Fruit fly (Drosophila melanogaster) whole organism, embryonic: Measurements from ENCODE around the gene CG17377.

Experiments
- B-H2 ChIP-seq: fragments of 200-800 bp; sonication (Bioruptor generic); optimal IDR thresholded peaks from 2 replicates; lab custom pipeline; 2018; ENCODE audit warnings: missing biosample characterization, mild to moderate bottlenecking, missing genetic modification characterization
- BEAF-32 ChIP-seq: fragments of 200-800 bp; sonication (Bioruptor generic); optimal IDR thresholded peaks from 3 replicates; lab custom pipeline; 2017; ENCODE audit warnings: missing biosample characterization, missing genetic modification characterization, mild to moderate bottlenecking, moderate library complexity, missing genetic modification reagents
- Bgb ChIP-seq: fragments of 200-800 bp; sonication (Bioruptor generic); IDR thresholded peaks from 2 replicates; pipeline ENCODE4 v1.3.6; 2022; ENCODE audit warnings: missing biosample characterization, missing genetic modification characterization; ENCODE audit not compliant: partially characterized antibody
- CG10462 ChIP-seq: fragments of 200-800 bp; sonication (Bioruptor generic); optimal IDR thresholded peaks from 2 replicates; lab custom pipeline; 2016; ENCODE audit warnings: missing biosample characterization, missing genetic modification characterization
- CG10654 ChIP-seq: fragments of 200-800 bp; sonication (Bioruptor generic); optimal IDR thresholded peaks from 2 replicates; lab custom pipeline; 2016; ENCODE audit warnings: missing biosample characterization, missing genetic modification characterization
- CG10959 ChIP-seq: fragments of 200-800 bp; sonication (Bioruptor generic); IDR thresholded peaks from 2 replicates; pipeline ENCODE4 v1.3.6; 2022; ENCODE audit warnings: missing biosample characterization, missing genetic modification characterization
- CG10979 ChIP-seq: fragments of 200-800 bp; sonication (Bioruptor generic); optimal IDR thresholded peaks from 2 replicates; lab custom pipeline; 2018; ENCODE audit warnings: missing biosample characterization, mild to moderate bottlenecking, missing genetic modification characterization, moderate library complexity
- CG18011 ChIP-seq: fragments of 200-800 bp; sonication (Bioruptor generic); optimal IDR thresholded peaks from 2 replicates; lab custom pipeline; 2017; ENCODE audit warnings: missing biosample characterization, missing genetic modification characterization, mild to moderate bottlenecking, moderate library complexity, missing genotype
- CG18599 ChIP-seq: fragments of 200-800 bp; sonication (Bioruptor generic); optimal IDR thresholded peaks from 3 replicates; lab custom pipeline; 2017; ENCODE audit warnings: missing biosample characterization, missing genetic modification characterization, mild to moderate bottlenecking, moderate library complexity, missing genetic modification reagents
- CG2875 ChIP-seq: fragments of 200-800 bp; sonication (Bioruptor generic); optimal IDR thresholded peaks from 2 replicates; lab custom pipeline; 2017; ENCODE audit warnings: missing biosample characterization, mild to moderate bottlenecking, missing genetic modification characterization, missing genetic modification reagents
- CG30403 ChIP-seq: fragments of 200-800 bp; sonication (Bioruptor generic); optimal IDR thresholded peaks from 3 replicates; lab custom pipeline; 2016; ENCODE audit warnings: missing biosample characterization, missing genetic modification characterization
- CG3065 ChIP-seq: fragments of 200-800 bp; sonication (Bioruptor generic); optimal IDR thresholded peaks from 2 replicates; lab custom pipeline; 2016; ENCODE audit warnings: missing biosample characterization, missing genetic modification characterization
- CG31224 ChIP-seq: fragments of 200-800 bp; sonication (Bioruptor generic); IDR thresholded peaks from 2 replicates; pipeline ENCODE4 v1.3.6; 2022; ENCODE audit warnings: missing biosample characterization, missing genetic modification characterization
- CG32532 ChIP-seq: fragments of 200-800 bp; sonication (Bioruptor generic); IDR thresholded peaks from 2 replicates; pipeline ENCODE4 v1.3.6; 2022; ENCODE audit warnings: missing biosample characterization, missing genetic modification characterization
- CG32772 ChIP-seq: fragments of 200-800 bp; sonication (Bioruptor generic); IDR thresholded peaks from 2 replicates; pipeline ENCODE4 v1.3.6; 2022; ENCODE audit warnings: missing biosample characterization, missing genetic modification characterization
- CG6254 ChIP-seq: fragments of 200-800 bp; sonication (Bioruptor generic); optimal IDR thresholded peaks from 3 replicates; lab custom pipeline; 2017; ENCODE audit warnings: mild to moderate bottlenecking, missing biosample characterization, missing genetic modification reagents, missing genetic modification characterization
- CG6654 ChIP-seq: fragments of 200-800 bp; sonication (Bioruptor generic); optimal IDR thresholded peaks from 2 replicates; lab custom pipeline; 2017; ENCODE audit warnings: missing biosample characterization, mild to moderate bottlenecking, missing genetic modification characterization
- CG6683 ChIP-seq: fragments of 200-800 bp; sonication (Bioruptor generic); optimal IDR thresholded peaks from 2 replicates; lab custom pipeline; 2017; ENCODE audit warnings: missing biosample characterization, mild to moderate bottlenecking, missing genetic modification characterization, missing genetic modification reagents
- CG7357 ChIP-seq: fragments of 200-800 bp; sonication (Bioruptor generic); IDR thresholded peaks from 3 replicates; pipeline ENCODE4 v1.3.6; 2022; ENCODE audit warnings: missing biosample characterization, missing genetic modification characterization
- CG8281 ChIP-seq: fragments of 200-800 bp; sonication (Bioruptor generic); optimal IDR thresholded peaks from 2 replicates; lab custom pipeline; 2018; ENCODE audit warnings: missing biosample characterization, mild to moderate bottlenecking, missing genetic modification characterization, moderate library complexity
- CG8388 ChIP-seq: fragments of 200-800 bp; sonication (Bioruptor generic); optimal IDR thresholded peaks from 2 replicates; lab custom pipeline; 2019; ENCODE audit warnings: missing biosample characterization, mild to moderate bottlenecking, missing genetic modification characterization, moderate library complexity
- CkIIα-i1 ChIP-seq: fragments of 200-800 bp; sonication (Bioruptor generic); IDR thresholded peaks from 2 replicates; pipeline ENCODE4 v1.3.6; 2022; ENCODE audit warnings: missing biosample characterization, missing genetic modification characterization
- Dip3 ChIP-seq: fragments of 200-800 bp; sonication (Bioruptor generic); optimal IDR thresholded peaks from 3 replicates; lab custom pipeline; 2016; ENCODE audit warnings: missing biosample characterization, missing genetic modification characterization
- Doc3 ChIP-seq: fragments of 200-800 bp; sonication (Bioruptor generic); IDR thresholded peaks from 3 replicates; pipeline ENCODE4 v1.3.6; 2022; ENCODE audit warnings: missing biosample characterization, missing genetic modification characterization; ENCODE audit not compliant: partially characterized antibody
- E2f2 ChIP-seq: fragments of 200-800 bp; sonication (Bioruptor generic); IDR thresholded peaks from 2 replicates; pipeline ENCODE4 v1.3.6; 2022; ENCODE audit warnings: missing biosample characterization, missing genetic modification characterization
- Hmx ChIP-seq: fragments of 200-800 bp; sonication (Bioruptor generic); optimal IDR thresholded peaks from 2 replicates; lab custom pipeline; 2016; ENCODE audit warnings: missing biosample characterization, missing genetic modification characterization
- Kr ChIP-seq: fragments of 200-800 bp; sonication (Bioruptor generic); optimal IDR thresholded peaks from 2 replicates; lab custom pipeline; 2017; ENCODE audit warnings: missing biosample characterization, mild to moderate bottlenecking, missing genetic modification characterization
- Med ChIP-seq: fragments of 200-800 bp; sonication (Bioruptor generic); peaks from one replicate; lab custom pipeline; 2016; ENCODE audit warnings: missing biosample characterization, missing genetic modification characterization, mild to moderate bottlenecking, inconsistent platforms, moderate library complexity
- Mes4 ChIP-seq: fragments of 200-800 bp; sonication (Bioruptor generic); optimal IDR thresholded peaks from 2 replicates; lab custom pipeline; 2016; ENCODE audit warnings: missing biosample characterization, missing genetic modification characterization
- NFAT ChIP-seq: fragments of 200-800 bp; sonication (Bioruptor generic); IDR thresholded peaks from 2 replicates; pipeline ENCODE4 v1.3.6; 2022; ENCODE audit warnings: missing biosample characterization, missing genetic modification characterization
- Optix ChIP-seq: fragments of 200-800 bp; sonication (Bioruptor generic); IDR thresholded peaks from 3 replicates; pipeline ENCODE4 v1.3.6; 2022; ENCODE audit warnings: missing biosample characterization, missing genetic modification characterization
- Sry-β ChIP-seq: fragments of 200-800 bp; sonication (Bioruptor generic); optimal IDR thresholded peaks from 2 replicates; lab custom pipeline; 2018; ENCODE audit warnings: missing biosample characterization, mild to moderate bottlenecking, missing genetic modification characterization, moderate library complexity
- Tbp ChIP-seq: fragments of >200 bp; optimal IDR thresholded peaks from 2 replicates; lab custom pipeline; 2018; ENCODE audit warnings: missing biosample characterization, missing genetic modification characterization
- Vsx1 ChIP-seq: fragments of 200-800 bp; sonication (Bioruptor generic); optimal IDR thresholded peaks from 2 replicates; lab custom pipeline; 2017; ENCODE audit warnings: missing biosample characterization, mild to moderate bottlenecking, missing genetic modification characterization, missing genetic modification reagents
- amos ChIP-seq: fragments of 200-800 bp; sonication (Bioruptor generic); IDR thresholded peaks from 2 replicates; pipeline ENCODE4 v1.3.6; 2022; ENCODE audit warnings: missing biosample characterization, missing genetic modification characterization; ENCODE audit not compliant: partially characterized antibody
- btn ChIP-seq: fragments of 200-800 bp; sonication (Bioruptor generic); optimal IDR thresholded peaks from 2 replicates; lab custom pipeline; 2016; ENCODE audit warnings: missing biosample characterization, missing genetic modification characterization
- cato ChIP-seq: fragments of 200-800 bp; sonication (Bioruptor generic); optimal IDR thresholded peaks from 2 replicates; lab custom pipeline; 2016; ENCODE audit warnings: missing biosample characterization, missing genetic modification characterization, borderline replicate concordance
- esg ChIP-seq: fragments of 200-800 bp; sonication (Bioruptor generic); conservative IDR thresholded peaks from 2 replicates; pipeline ENCODE4 v1.3.6; 2022; ENCODE audit warnings: missing biosample characterization, missing genetic modification characterization
- fd102C ChIP-seq: fragments of 200-800 bp; sonication (Bioruptor generic); optimal IDR thresholded peaks from 2 replicates; lab custom pipeline; 2018; ENCODE audit warnings: missing biosample characterization, mild to moderate bottlenecking, missing genetic modification characterization, moderate library complexity
- fd96Cb ChIP-seq: fragments of 200-800 bp; sonication (Bioruptor generic); optimal IDR thresholded peaks from 2 replicates; lab custom pipeline; 2018; ENCODE audit warnings: missing biosample characterization, mild to moderate bottlenecking, missing genetic modification characterization, moderate library complexity
- gcm2 ChIP-seq: fragments of 200-800 bp; sonication (Bioruptor generic); optimal IDR thresholded peaks from 2 replicates; lab custom pipeline; 2016; ENCODE audit warnings: missing biosample characterization, missing genetic modification characterization
- gt ChIP-seq: fragments of 200-800 bp; sonication (Bioruptor generic); IDR thresholded peaks from 2 replicates; pipeline ENCODE4 v1.3.6; 2022; ENCODE audit warnings: missing biosample characterization, missing genetic modification characterization
- hb ChIP-seq: fragments of 200-800 bp; sonication (Bioruptor generic); IDR thresholded peaks from 3 replicates; pipeline ENCODE4 v1.3.6; 2022; ENCODE audit warnings: missing biosample characterization, missing genetic modification characterization; ENCODE audit not compliant: partially characterized antibody
- hbn ChIP-seq: fragments of 200-800 bp; sonication (Bioruptor generic); IDR thresholded peaks from 2 replicates; pipeline ENCODE4 v1.3.6; 2022; ENCODE audit warnings: missing biosample characterization, missing genetic modification characterization; ENCODE audit not compliant: partially characterized antibody
- jing ChIP-seq: fragments of 200-800 bp; sonication (Bioruptor generic); optimal IDR thresholded peaks from 2 replicates; lab custom pipeline; 2018; ENCODE audit warnings: missing biosample characterization, mild to moderate bottlenecking, missing genetic modification characterization
- onecut ChIP-seq: fragments of 200-800 bp; sonication (Bioruptor generic); IDR thresholded peaks from 2 replicates; pipeline ENCODE4 v1.3.6; 2022; ENCODE audit warnings: missing biosample characterization, missing genetic modification characterization
- slp2 ChIP-seq: fragments of 200-800 bp; sonication (Bioruptor generic); optimal IDR thresholded peaks from 2 replicates; lab custom pipeline; 2016; ENCODE audit warnings: missing biosample characterization, missing genetic modification characterization
- tin ChIP-seq: fragments of 200-800 bp; sonication (Bioruptor generic); optimal IDR thresholded peaks from 3 replicates; lab custom pipeline; 2016; ENCODE audit warnings: missing biosample characterization, missing genetic modification characterization
- ttk ChIP-seq: fragments of 200-800 bp; sonication (Bioruptor generic); IDR thresholded peaks from 2 replicates; pipeline ENCODE4 v2.1.2; 2022; ENCODE audit warnings: missing biosample characterization, missing genetic modification characterization
- tx ChIP-seq: fragments of 200-800 bp; sonication (Bioruptor generic); optimal IDR thresholded peaks from 2 replicates; lab custom pipeline; 2016; ENCODE audit warnings: missing biosample characterization, missing genetic modification characterization

Gene CG17377

DNA sequence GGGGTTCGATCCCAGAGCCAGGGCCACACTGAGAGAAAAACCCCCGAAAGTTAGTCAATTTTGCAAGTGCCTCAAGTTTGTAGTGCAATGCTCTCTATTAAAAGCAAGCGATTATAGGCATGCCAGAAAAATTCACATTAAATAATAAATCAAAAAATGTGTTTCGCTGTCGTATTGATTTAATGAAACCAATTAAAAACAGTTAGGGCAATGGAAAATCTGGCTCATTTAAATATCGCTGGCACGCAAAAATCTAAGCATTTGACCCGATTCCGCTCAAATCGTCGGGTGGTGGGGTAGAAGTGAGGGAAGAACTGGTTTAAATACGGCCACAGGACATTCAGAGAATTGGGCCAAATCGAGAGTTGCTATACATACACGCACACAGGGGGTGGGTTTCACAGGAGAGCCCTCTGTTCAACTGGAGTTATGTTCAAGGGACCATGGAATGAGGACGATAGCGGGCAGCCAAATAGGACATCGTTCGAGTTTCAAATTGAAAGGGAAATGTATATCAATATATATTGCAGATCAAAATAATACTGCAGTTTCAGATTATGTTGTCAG is 7.6 kb downstream of the CG17377 start (continued):
- TF ChIP-seq fd102C (GFP tag; lab: Kevin White, UChicago), result no peak
- TF ChIP-seq CG10959, result no peak
- TF ChIP-seq gcm2 (GFP tag; lab: Kevin White, UChicago), result no peak
- peak; percentile 35 for TF ChIP-seq fd96Cb (tag; lab: Kevin White, UChicago)
- no peak for TF ChIP-seq CG10654 (GFP tag; lab: Kevin White, UChicago)
- TF ChIP-seq CG8281 (tag; lab: Kevin White, UChicago), result no peak
- TF ChIP-seq BEAF-32, result no peak
- TF ChIP-seq CG7357 (GFP tag; lab: Robert Waterston, UW), result no peak
- TF ChIP-seq tx (GFP tag; lab: Kevin White, UChicago), result no peak
- TF ChIP-seq Vsx1 (GFP tag; lab: Kevin White, UChicago), result no peak
- TF ChIP-seq CG10462 (GFP tag; lab: Kevin White, UChicago), result no peak
- TF ChIP-seq btn (GFP tag; lab: Kevin White, UChicago), result peak; percentile 27
- TF ChIP-seq gt (GFP tag; lab: Robert Waterston, UW), result no peak
- no peak for TF ChIP-seq hbn (GFP tag; lab: Robert Waterston, UW)
- TF ChIP-seq CG10979 (tag; lab: Kevin White, UChicago), result no peak
- peak; percentile 35 for TF ChIP-seq tin (GFP tag; lab: Kevin White, UChicago)
- TF ChIP-seq CG6254 (GFP tag; lab: Kevin White, UChicago), result no peak
- peak; percentile 26; the same call in 1 of the 2 replicates for TF ChIP-seq NFAT
- no peak for TF ChIP-seq Kr
- no peak for TF ChIP-seq cato (GFP tag; lab: Kevin White, UChicago)
- TF ChIP-seq CG6683 (GFP tag; lab: Kevin White, UChicago), result no peak
- peak; percentile 56 for TF ChIP-seq CG18599
- no peak for TF ChIP-seq Sry-β (GFP tag; lab: Kevin White, UChicago)
- TF ChIP-seq CG8388 (GFP tag; lab: Kevin White, UChicago), result no peak
- TF ChIP-seq Mes4 (GFP tag; lab: Kevin White, UChicago), result no peak
- peak; percentile 80 for TF ChIP-seq Med (GFP tag; lab: Kevin White, UChicago)
- no peak for TF ChIP-seq CG3065
- TF ChIP-seq E2f2 (GFP tag; lab: Robert Waterston, UW), result no peak
- TF ChIP-seq CkIIα-i1 (GFP tag; lab: Robert Waterston, UW), result no peak
- TF ChIP-seq CG18011 (GFP tag; lab: Kevin White, UChicago), result no peak
- peak; percentile 47 for TF ChIP-seq slp2
- no peak for TF ChIP-seq jing (GFP tag; lab: Kevin White, UChicago)
- 0 out of 3 replicates have a peak, but pooled peaks have one; percentile 27 for TF ChIP-seq Optix (GFP tag; lab: Robert Waterston, UW)
- no peak for TF ChIP-seq B-H2 (GFP tag; lab: Kevin White, UChicago)
- TF ChIP-seq CG30403 (GFP tag; lab: Kevin White, UChicago), result peak; percentile 30
- no peak for TF ChIP-seq Tbp (GFP tag; lab: Kevin White, UChicago)
- no peak for TF ChIP-seq Bgb (GFP tag; lab: Robert Waterston, UW)
- no peak for TF ChIP-seq CG2875
- TF ChIP-seq amos (GFP tag; lab: Robert Waterston, UW), result no peak
- TF ChIP-seq CG32532 (GFP tag; lab: Robert Waterston, UW), result no peak
- TF ChIP-seq Dip3 (GFP tag; lab: Kevin White, UChicago), result no peak
- no peak for TF ChIP-seq CG31224
- 0 out of 2 replicates have a peak, but pooled peaks have one; percentile 16 for TF ChIP-seq esg (GFP tag; lab: Robert Waterston, UW)
- TF ChIP-seq Hmx, result no peak
- no peak for TF ChIP-seq Doc3 (GFP tag; lab: Robert Waterston, UW)
- no peak for TF ChIP-seq hb (GFP tag; lab: Robert Waterston, UW)
- no peak; the same call in 1 of the 2 replicates for TF ChIP-seq onecut (GFP tag; lab: Robert Waterston, UW)
- no peak for TF ChIP-seq CG6654 (GFP tag; lab: Kevin White, UChicago)
- TF ChIP-seq CG32772 (GFP tag; lab: Robert Waterston, UW), result peak; percentile 42; the same call in 1 of the 2 replicates
- 0 out of 2 replicates have a peak, but pooled peaks have one; percentile 18 for TF ChIP-seq ttk (GFP tag; lab: Robert Waterston, UW)
